Fruit fly (Drosophila melanogaster): ENCODE data around the gene CG5715.

The CG5715 gene

DNA sequence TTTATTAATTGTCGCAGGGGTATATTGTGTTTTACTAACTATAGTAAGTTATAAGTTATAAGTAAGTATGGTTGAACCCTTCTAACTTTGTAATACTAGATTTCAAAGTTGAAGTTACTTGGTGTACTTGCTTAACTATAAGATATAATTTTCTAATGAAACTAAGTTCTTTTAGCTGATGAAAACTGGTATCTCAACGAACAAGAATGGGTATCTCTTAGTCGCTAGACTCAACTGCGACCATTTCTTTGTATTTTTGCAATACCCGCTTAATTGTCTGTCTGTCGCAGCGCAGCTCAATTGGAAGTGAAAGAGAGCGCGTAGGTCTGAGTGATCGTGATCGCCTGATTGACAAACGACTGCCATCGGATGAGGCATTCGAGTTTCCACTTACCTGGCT, 22.0 kb downstream of the CG5715 start:
- TF ChIP-seq CG32264 (GFP tag; optimal IDR thresholded peaks at IDR 0.05) (no peak), woc (GFP tag; optimal IDR thresholded peaks at IDR 0.05) (peak; percentile 61), fru (GFP tag; optimal IDR thresholded peaks at IDR 0.05) (peak; percentile 21)

DNA sequence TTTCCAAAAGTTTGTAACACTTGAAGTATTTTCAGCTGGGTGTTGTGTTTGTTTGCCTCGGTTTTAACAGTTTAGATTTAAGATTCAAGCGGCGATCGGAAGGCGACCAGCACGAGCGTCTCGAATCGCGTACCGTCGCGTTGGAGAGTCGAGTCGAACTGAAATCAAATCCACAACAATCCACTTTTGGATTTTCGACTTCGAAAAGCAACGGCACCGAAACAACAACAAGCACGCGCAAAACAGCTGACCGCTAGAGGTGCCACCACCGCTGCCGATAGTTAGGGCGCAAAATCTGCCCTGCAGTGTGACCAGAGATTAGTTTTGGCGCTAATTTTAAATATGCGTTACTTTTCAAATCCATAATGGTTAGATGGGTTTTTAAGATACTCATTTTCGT, 23.1 kb downstream of the CG5715 start, which contains the start of gene jar:
Gene jar, minus strand, starts transcription at position 163 of the 400 bp plus-strand sequence.
- no peak for TF ChIP-seq fru (GFP tag; optimal IDR thresholded peaks at IDR 0.05)
- TF ChIP-seq jim (GFP tag; optimal IDR thresholded peaks at IDR 0.05) = peak; percentile 1
- no peak for TF ChIP-seq dl (GFP tag; optimal IDR thresholded peaks at IDR 0.05; ENCODE audit: insufficient read depth in 1 of 2, partially characterized antibody in 2 of 2)
- peak; percentile 57 for TF ChIP-seq Jra (GFP tag; optimal IDR thresholded peaks at IDR 0.05)
- peak; percentile 12 for TF ChIP-seq br (GFP tag; optimal IDR thresholded peaks at IDR 0.05)
- TF ChIP-seq Rel (GFP tag; optimal IDR thresholded peaks at IDR 0.05) = no peak
- TF ChIP-seq Rel (tag; optimal IDR thresholded peaks at IDR 0.05) = peak; percentile 85
- TF ChIP-seq foxo (GFP tag; optimal IDR thresholded peaks at IDR 0.05) = no peak
- no peak for TF ChIP-seq CG9705 (GFP tag; optimal IDR thresholded peaks at IDR 0.05)
- TF ChIP-seq GATAd (GFP tag; optimal IDR thresholded peaks at IDR 0.05) = no peak
- no peak for TF ChIP-seq Dfd (GFP tag; optimal IDR thresholded peaks at IDR 0.05)
- TF ChIP-seq Sp1 (GFP tag; optimal IDR thresholded peaks at IDR 0.05) = peak; percentile 36
- TF ChIP-seq OdsH (GFP tag; optimal IDR thresholded peaks at IDR 0.05) = peak; percentile 4
- TF ChIP-seq dmrt93B (GFP tag; optimal IDR thresholded peaks at IDR 0.05) = no peak
- TF ChIP-seq h (GFP tag; optimal IDR thresholded peaks at IDR 0.05) = peak; percentile 64
- peak; percentile 17 for TF ChIP-seq HLH106 (tag; optimal IDR thresholded peaks at IDR 0.05)
- no peak for TF ChIP-seq brk (GFP tag; optimal IDR thresholded peaks at IDR 0.05)
- no peak for TF ChIP-seq dsf (GFP tag; optimal IDR thresholded peaks at IDR 0.05; ENCODE audit: borderline replicate concordance)
- no peak for TF ChIP-seq CrebA (GFP tag; optimal IDR thresholded peaks at IDR 0.05; ENCODE audit: borderline replicate concordance)
- no peak for TF ChIP-seq Mio (GFP tag; optimal IDR thresholded peaks at IDR 0.05)
- TF ChIP-seq Myc (optimal IDR thresholded peaks at IDR 0.05) = peak; percentile 54
- TF ChIP-seq tai (GFP tag; optimal IDR thresholded peaks at IDR 0.05) = no peak
- no peak for TF ChIP-seq lola (GFP tag; optimal IDR thresholded peaks at IDR 0.05)
- no peak for TF ChIP-seq usp (GFP tag; optimal IDR thresholded peaks at IDR 0.05)
- TF ChIP-seq Hr83 (GFP tag; optimal IDR thresholded peaks at IDR 0.05; ENCODE audit: poor library complexity, severe bottlenecking) = peak; percentile 61
- no peak for TF ChIP-seq pan (optimal IDR thresholded peaks at IDR 0.05)
- peak; percentile 49 for TF ChIP-seq Dif (GFP tag; optimal IDR thresholded peaks at IDR 0.05; ENCODE audit: partially characterized antibody)
- TF ChIP-seq rgr (GFP tag; optimal IDR thresholded peaks at IDR 0.05) = peak; percentile 1

DNA sequence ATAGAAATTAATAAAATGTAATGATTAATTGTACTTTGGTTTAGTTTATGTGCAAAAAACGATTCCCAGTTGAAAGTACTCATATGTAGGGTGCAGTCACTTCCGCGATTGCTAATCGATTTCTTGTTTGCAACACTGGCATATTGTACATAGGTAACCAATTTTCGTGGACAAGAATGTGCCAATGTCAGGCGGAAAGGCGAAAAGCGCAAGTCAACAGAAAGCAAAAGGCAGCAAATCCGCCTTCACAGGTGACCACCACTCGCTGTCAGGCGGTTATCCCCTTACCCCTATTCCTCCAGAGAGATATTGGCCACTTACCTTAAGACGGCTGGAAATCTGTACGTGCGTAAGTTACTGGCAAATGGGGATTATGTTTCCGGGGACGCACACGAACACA, 23.6 kb downstream of the CG5715 start:
- no peak for TF ChIP-seq Sp1 (GFP tag; optimal IDR thresholded peaks at IDR 0.05)
- TF ChIP-seq brk (GFP tag; optimal IDR thresholded peaks at IDR 0.05) = no peak
- TF ChIP-seq rgr (GFP tag; optimal IDR thresholded peaks at IDR 0.05) = no peak
- no peak for TF ChIP-seq CG9705 (GFP tag; optimal IDR thresholded peaks at IDR 0.05)
- no peak for TF ChIP-seq Jra (GFP tag; optimal IDR thresholded peaks at IDR 0.05)
- no peak for TF ChIP-seq HLH106 (tag; optimal IDR thresholded peaks at IDR 0.05)
- no peak for TF ChIP-seq dl (GFP tag; optimal IDR thresholded peaks at IDR 0.05; ENCODE audit: insufficient read depth in 1 of 2, partially characterized antibody in 2 of 2)
- no peak for TF ChIP-seq ey (GFP tag; optimal IDR thresholded peaks at IDR 0.05)
- no peak for TF ChIP-seq jim (GFP tag; optimal IDR thresholded peaks at IDR 0.05)
- TF ChIP-seq N (GFP tag; optimal IDR thresholded peaks at IDR 0.05) = no peak
- TF ChIP-seq Hr83 (GFP tag; optimal IDR thresholded peaks at IDR 0.05; ENCODE audit: poor library complexity, severe bottlenecking) = no peak
- no peak for TF ChIP-seq GATAd (GFP tag; optimal IDR thresholded peaks at IDR 0.05)
- TF ChIP-seq lola (GFP tag; optimal IDR thresholded peaks at IDR 0.05) = no peak
- no peak for TF ChIP-seq sage (GFP tag; optimal IDR thresholded peaks at IDR 0.05)
- TF ChIP-seq Mio (GFP tag; optimal IDR thresholded peaks at IDR 0.05) = no peak
- no peak for TF ChIP-seq sv (GFP tag; optimal IDR thresholded peaks at IDR 0.05)
- TF ChIP-seq CrebA (GFP tag; optimal IDR thresholded peaks at IDR 0.05; ENCODE audit: borderline replicate concordance) = no peak
- no peak for TF ChIP-seq br (GFP tag; optimal IDR thresholded peaks at IDR 0.05)
- no peak for TF ChIP-seq dmrt93B (GFP tag; optimal IDR thresholded peaks at IDR 0.05)
- no peak for TF ChIP-seq tai (GFP tag; optimal IDR thresholded peaks at IDR 0.05)

DNA sequence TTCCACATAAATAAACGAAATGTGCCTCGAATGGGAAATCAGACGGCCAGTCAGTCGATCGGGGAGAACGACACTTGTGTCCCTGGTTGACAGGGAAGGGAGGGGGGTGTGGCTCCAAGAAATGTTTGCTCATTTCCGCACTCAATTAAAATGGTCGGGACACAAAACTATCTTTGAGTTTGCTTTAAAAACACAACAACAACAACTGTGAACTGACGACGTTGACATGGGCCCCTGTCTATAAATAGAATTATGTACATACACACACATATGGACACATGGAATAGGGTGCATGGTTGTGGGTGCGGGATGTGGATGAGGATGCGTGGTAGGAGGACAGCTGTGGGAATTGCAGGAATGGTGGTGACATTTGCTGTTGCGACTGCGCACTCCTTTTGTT, 24.2 kb downstream of the CG5715 start:
- TF ChIP-seq br (GFP tag; optimal IDR thresholded peaks at IDR 0.05) (no peak), Hr83 (GFP tag; optimal IDR thresholded peaks at IDR 0.05; ENCODE audit: poor library complexity, severe bottlenecking) (no peak), Sp1 (GFP tag; optimal IDR thresholded peaks at IDR 0.05) (no peak), Vsx2 (GFP tag; optimal IDR thresholded peaks at IDR 0.05; ENCODE audit: partially characterized antibody) (no peak), Abd-B (GFP tag; optimal IDR thresholded peaks at IDR 0.05) (no peak), foxo (GFP tag; optimal IDR thresholded peaks at IDR 0.05) (no peak), Dfd (GFP tag; optimal IDR thresholded peaks at IDR 0.05) (no peak), dmrt93B (GFP tag; optimal IDR thresholded peaks at IDR 0.05) (no peak), Dif (GFP tag; optimal IDR thresholded peaks at IDR 0.05; ENCODE audit: partially characterized antibody) (no peak), Hr78 (GFP tag; optimal IDR thresholded peaks at IDR 0.05) (no peak), Hnf4 (GFP tag; optimal IDR thresholded peaks at IDR 0.05) (no peak)

Measured in whole organism, wandering third instar larva.